Worm (Caenorhabditis elegans) whole organism, L4 larva: Measurements from ENCODE around the gene Y75B12B.13.

Experiments
- F10B5.3 ChIP-seq: sonication (generic microtip); optimal IDR thresholded peaks from 2 replicates; lab custom pipeline; 2016; ENCODE audit warnings: mild to moderate bottlenecking, missing genetic modification characterization, missing compliant biosample characterization
- F26F4.8 ChIP-seq: fragments of 200-800 bp; sonication (Bioruptor generic); conservative IDR thresholded peaks from 2 replicates; pipeline ENCODE4 v1.3.6; 2022; ENCODE audit warnings: missing genetic modification characterization, missing compliant biosample characterization
- F44E2.7 ChIP-seq: fragments of 200-800 bp; sonication (Bioruptor generic); IDR thresholded peaks from 2 replicates; pipeline ENCODE4 v2.1.2; 2022; ENCODE audit warnings: missing genetic modification characterization, missing compliant biosample characterization
- F49E8.2 ChIP-seq: sonication (generic microtip); optimal IDR thresholded peaks from 2 replicates; lab custom pipeline; 2016; ENCODE audit warnings: missing compliant biosample characterization, mild to moderate bottlenecking, missing genetic modification characterization, borderline replicate concordance
- Y105C5A.15 ChIP-seq: fragments of 200-800 bp; sonication (Bioruptor generic); IDR thresholded peaks from 2 replicates; pipeline ENCODE4 v1.3.6; 2022; ENCODE audit warnings: missing genetic modification characterization, missing compliant biosample characterization
- ZK546.5 ChIP-seq, 2 experiments: sonication (generic microtip); optimal IDR thresholded peaks; 2 replicates each; lab custom pipeline; 2017; ENCODE audit warnings: missing biosample characterization in 2 of 2, missing genetic modification characterization in 2 of 2
- aha-1 ChIP-seq: fragments of 150-350 bp; peaks from one replicate; lab custom pipeline; 2014; ENCODE audit warnings: missing biosample characterization, missing genetic modification characterization
- attf-4 ChIP-seq: sonication (generic microtip); optimal IDR thresholded peaks from 3 replicates; lab custom pipeline; 2017; ENCODE audit warnings: missing biosample characterization, missing genetic modification characterization
- ceh-44 ChIP-seq: fragments of 200-800 bp; sonication (Bioruptor generic); IDR thresholded peaks from 2 replicates; pipeline ENCODE4 v1.3.6; 2022; ENCODE audit warnings: missing genetic modification reagents, missing genetic modification characterization, missing compliant biosample characterization
- ceh-82 ChIP-seq: sonication (generic microtip); optimal IDR thresholded peaks from 2 replicates; lab custom pipeline; 2017; ENCODE audit warnings: missing biosample characterization, missing genetic modification characterization
- ces-1 ChIP-seq: fragments of 150-350 bp; sonication (generic microtip); optimal IDR thresholded peaks from 4 replicates; lab custom pipeline; 2014; ENCODE audit warnings: missing biosample characterization, missing genetic modification reagents, missing genetic modification characterization
- cey-2 ChIP-seq: sonication (generic microtip); optimal IDR thresholded peaks from 3 replicates; lab custom pipeline; 2017; ENCODE audit warnings: missing genetic modification characterization, mild to moderate bottlenecking, missing compliant biosample characterization, antibody characterized with exemption, borderline replicate concordance; ENCODE audit not compliant: insufficient read depth
- daf-12 ChIP-seq: fragments of 150-350 bp; optimal IDR thresholded peaks from 2 replicates; lab custom pipeline; 2014; ENCODE audit warnings: missing biosample characterization, missing genetic modification reagents, missing genetic modification characterization
- dmd-6 ChIP-seq: fragments of 200-800 bp; sonication (Bioruptor generic); IDR thresholded peaks from 2 replicates; pipeline ENCODE4 v1.3.6; 2022; ENCODE audit warnings: missing genetic modification reagents, missing genetic modification characterization, missing compliant biosample characterization
- dmd-9 ChIP-seq: fragments of 200-800 bp; sonication (Bioruptor generic); IDR thresholded peaks from 2 replicates; pipeline ENCODE4 v1.3.6; 2022; ENCODE audit warnings: missing genetic modification reagents, missing genetic modification characterization, missing compliant biosample characterization
- dpl-1 ChIP-seq: fragments of 150-350 bp; optimal IDR thresholded peaks from 2 replicates; lab custom pipeline; 2014; ENCODE audit warnings: missing biosample characterization, missing genetic modification reagents, missing genetic modification characterization
- duxl-1 ChIP-seq: sonication (generic microtip); optimal IDR thresholded peaks from 2 replicates; lab custom pipeline; 2016; ENCODE audit warnings: mild to moderate bottlenecking, missing genetic modification characterization, moderate library complexity, missing compliant biosample characterization; ENCODE audit not compliant: poor library complexity
- egl-27 ChIP-seq: sonication (generic microtip); optimal IDR thresholded peaks from 3 replicates; lab custom pipeline; 2017; ENCODE audit warnings: missing biosample characterization, missing genetic modification reagents, missing genetic modification characterization
- egl-43 ChIP-seq: fragments of 200-800 bp; sonication (Bioruptor generic); IDR thresholded peaks from 2 replicates; pipeline ENCODE4 v1.3.6; 2022; ENCODE audit warnings: missing genetic modification reagents, missing genetic modification characterization, missing compliant biosample characterization
- gei-8 ChIP-seq: fragments of 200-800 bp; sonication (Bioruptor generic); optimal IDR thresholded peaks from 2 replicates; lab custom pipeline; 2018; ENCODE audit warnings: mild to moderate bottlenecking, missing genetic modification characterization, missing compliant biosample characterization
- hlh-11 ChIP-seq: fragments of 200-800 bp; sonication (Bioruptor generic); optimal IDR thresholded peaks from 2 replicates; lab custom pipeline; 2018; ENCODE audit warnings: mild to moderate bottlenecking, missing genetic modification characterization, missing compliant biosample characterization
- hlh-30 ChIP-seq: sonication (generic microtip); optimal IDR thresholded peaks from 2 replicates; lab custom pipeline; 2017; ENCODE audit warnings: antibody characterized with exemption, mild to moderate bottlenecking, missing genetic modification characterization, missing compliant biosample characterization; ENCODE audit not compliant: insufficient read depth
- hmg-1.1 ChIP-seq: fragments of 200-800 bp; sonication (Bioruptor generic); IDR thresholded peaks from 2 replicates; pipeline ENCODE4 v1.3.6; 2022; ENCODE audit warnings: missing genetic modification reagents, missing genetic modification characterization, missing compliant biosample characterization
- lin-1 ChIP-seq: fragments of 200-800 bp; sonication (Bioruptor generic); IDR thresholded peaks from 2 replicates; pipeline ENCODE4 v1.3.6; 2022; ENCODE audit warnings: missing genetic modification reagents, missing genetic modification characterization, missing compliant biosample characterization
- lin-13 ChIP-seq: fragments of 150-350 bp; optimal IDR thresholded peaks from 2 replicates; lab custom pipeline; 2014; ENCODE audit warnings: missing biosample characterization, missing genetic modification reagents, missing genetic modification characterization
- lin-15B ChIP-seq: fragments of 150-350 bp; sonication (generic microtip); optimal IDR thresholded peaks from 3 replicates; lab custom pipeline; 2014; ENCODE audit warnings: missing biosample characterization, missing genetic modification characterization
- lin-38 ChIP-seq: fragments of 200-800 bp; sonication (Bioruptor generic); IDR thresholded peaks from 2 replicates; pipeline ENCODE4 v1.3.6; 2022; ENCODE audit warnings: missing genetic modification reagents, missing genetic modification characterization, missing compliant biosample characterization
- lin-39 ChIP-seq: fragments of 150-350 bp; optimal IDR thresholded peaks from 2 replicates; lab custom pipeline; 2014; ENCODE audit warnings: missing biosample characterization, missing genetic modification reagents, missing genetic modification characterization
- lir-3 ChIP-seq: sonication (generic microtip); optimal IDR thresholded peaks from 2 replicates; lab custom pipeline; 2016; ENCODE audit warnings: mild to moderate bottlenecking, missing genetic modification characterization, missing compliant biosample characterization
- madf-9 ChIP-seq: fragments of 200-800 bp; sonication (Bioruptor generic); conservative IDR thresholded peaks from 2 replicates; pipeline ENCODE4 v1.3.6; 2022; ENCODE audit warnings: missing genetic modification reagents, missing genetic modification characterization, missing compliant biosample characterization
- mdl-1 ChIP-seq, 2 experiments: fragments of 150-350 bp in 1 of 2; sonication (generic microtip) in 1 of 2; optimal IDR thresholded peaks; 2 replicates each; lab custom pipeline; 2014 to 2017; ENCODE audit warnings: missing biosample characterization in 2 of 2, missing genetic modification characterization in 2 of 2
- mep-1 ChIP-seq: fragments of 150-350 bp; sonication (generic microtip); optimal IDR thresholded peaks from 3 replicates; lab custom pipeline; 2014; ENCODE audit warnings: missing biosample characterization, missing genetic modification characterization
- mes-2 ChIP-seq: sonication (generic microtip); optimal IDR thresholded peaks from 2 replicates; lab custom pipeline; 2016; ENCODE audit warnings: missing genotype, mild to moderate bottlenecking, missing genetic modification characterization, missing compliant biosample characterization; ENCODE audit not compliant: poor library complexity, severe bottlenecking
- nhr-10 ChIP-seq: fragments of 150-350 bp; optimal IDR thresholded peaks from 2 replicates; lab custom pipeline; 2014; ENCODE audit warnings: missing biosample characterization, missing genetic modification characterization
- nhr-102 ChIP-seq: sonication (generic microtip); optimal IDR thresholded peaks from 2 replicates; lab custom pipeline; 2016; ENCODE audit warnings: mild to moderate bottlenecking, missing genetic modification characterization, moderate library complexity, missing compliant biosample characterization
- nhr-41 ChIP-seq: fragments of 200-800 bp; sonication (Bioruptor generic); IDR thresholded peaks from 2 replicates; pipeline ENCODE4 v1.3.6; 2022; ENCODE audit warnings: missing genetic modification reagents, missing genetic modification characterization, missing compliant biosample characterization
- nhr-6 ChIP-seq: fragments of 150-350 bp; optimal IDR thresholded peaks from 2 replicates; lab custom pipeline; 2014; ENCODE audit warnings: missing biosample characterization, missing genetic modification characterization
- rbr-2 ChIP-seq: sonication (generic microtip); optimal IDR thresholded peaks from 2 replicates; lab custom pipeline; 2016; ENCODE audit warnings: missing genotype, missing genetic modification characterization, missing compliant biosample characterization
- sdz-12 ChIP-seq: fragments of 200-800 bp; sonication (Bioruptor generic); optimal IDR thresholded peaks from 2 replicates; lab custom pipeline; 2018; ENCODE audit warnings: mild to moderate bottlenecking, missing genetic modification characterization, missing compliant biosample characterization
- skn-1 ChIP-seq: fragments of 150-350 bp; optimal IDR thresholded peaks from 2 replicates; lab custom pipeline; 2014; ENCODE audit warnings: missing biosample characterization, missing genetic modification characterization
- snpc-1.2 ChIP-seq: fragments of 200-800 bp; sonication (Bioruptor generic); IDR thresholded peaks from 2 replicates; pipeline ENCODE4 v1.3.6; 2022; ENCODE audit warnings: missing genetic modification reagents, missing genetic modification characterization, missing compliant biosample characterization
- snpc-4 ChIP-seq: fragments of 150-350 bp; optimal IDR thresholded peaks from 2 replicates; lab custom pipeline; 2014; ENCODE audit warnings: missing biosample characterization, missing genetic modification characterization
- spr-1 ChIP-seq: sonication (generic microtip); optimal IDR thresholded peaks from 2 replicates; lab custom pipeline; 2016; ENCODE audit warnings: mild to moderate bottlenecking, missing genetic modification characterization, missing compliant biosample characterization
- tag-97 ChIP-seq: fragments of 200-800 bp; sonication (Bioruptor generic); IDR thresholded peaks from 2 replicates; pipeline ENCODE4 v1.3.6; 2022; ENCODE audit warnings: missing genetic modification characterization, missing compliant biosample characterization
- unc-39 ChIP-seq: sonication (generic microtip); optimal IDR thresholded peaks from 2 replicates; lab custom pipeline; 2017; ENCODE audit warnings: missing biosample characterization, missing genetic modification characterization
- unc-62 ChIP-seq, 3 experiments: fragments of 150-350 bp in 1 of 3; sonication (generic microtip); optimal IDR thresholded peaks in 2 of 3; peaks in 1 of 3; 1 replicate in 1 of 3; 2 replicates in 2 of 3; lab custom pipeline; 2014 to 2017; ENCODE audit warnings: missing biosample characterization in 3 of 3, missing genetic modification characterization in 3 of 3, missing genetic modification reagents in 3 of 3, missing genotype in 1 of 3
- vab-7 ChIP-seq: fragments of 200-800 bp; sonication (Bioruptor generic); IDR thresholded peaks from 2 replicates; pipeline ENCODE4 v1.3.6; 2022; ENCODE audit warnings: missing genetic modification reagents, missing genetic modification characterization, missing compliant biosample characterization
- zag-1 ChIP-seq: fragments of 150-350 bp; optimal IDR thresholded peaks from 2 replicates; lab custom pipeline; 2014; ENCODE audit warnings: missing biosample characterization, missing genetic modification characterization
- zfp-2 ChIP-seq: sonication (generic microtip); optimal IDR thresholded peaks from 2 replicates; lab custom pipeline; 2016; ENCODE audit warnings: mild to moderate bottlenecking, missing genetic modification characterization, missing compliant biosample characterization
- ztf-7 ChIP-seq: fragments of 150-350 bp; optimal IDR thresholded peaks from 2 replicates; lab custom pipeline; 2014; ENCODE audit warnings: missing biosample characterization, missing genetic modification characterization

The Y75B12B.13 gene

DNA sequence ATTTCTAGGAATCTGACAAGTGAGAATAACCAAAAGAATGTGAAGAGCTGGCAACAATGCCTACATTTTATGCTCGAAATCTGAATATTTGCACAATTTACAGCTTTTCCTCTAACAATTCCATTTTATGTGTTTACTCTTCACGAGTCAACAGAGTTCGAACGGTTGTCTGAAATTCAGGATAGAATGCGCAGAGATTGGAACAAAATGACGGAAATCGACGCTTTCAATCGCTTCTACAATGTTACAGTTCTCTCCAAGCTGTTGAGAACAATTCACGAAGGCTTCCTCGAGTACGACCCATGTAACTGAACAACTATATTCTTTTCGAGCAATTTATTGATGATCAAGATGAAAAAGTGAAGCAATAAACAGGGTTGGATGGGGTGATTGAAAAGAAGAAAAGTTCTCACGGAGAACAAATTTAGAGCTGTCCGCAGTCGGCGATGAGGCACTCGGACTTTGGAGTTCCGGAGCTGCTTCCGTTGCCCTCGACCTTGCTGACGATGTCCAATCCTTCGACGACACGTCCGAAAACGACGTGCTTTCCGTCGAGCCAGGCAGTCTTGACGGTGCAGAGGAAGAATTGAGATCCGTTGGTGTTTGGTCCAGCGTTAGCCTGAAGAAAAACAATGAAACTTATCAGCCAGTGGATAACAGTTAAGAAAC is 7.4 kb downstream of the Y75B12B.13 start, which contains the start of gene Y75B12B.3 (continued):
- TF ChIP-seq nhr-6 (tag; lab: Kevin White, UChicago) (no peak), ceh-44 (GFP tag; lab: Robert Waterston, UW) (no peak), sdz-12 (GFP tag; lab: Kevin White, UChicago) (peak; percentile 13), dpl-1 (GFP tag; lab: Kevin White, UChicago) (no peak), hlh-11 (tag; lab: Kevin White, UChicago) (no peak), hmg-1.1 (GFP tag; lab: Robert Waterston, UW) (no peak), spr-1 (tag; lab: Kevin White, UChicago) (no peak), aha-1 (tag; lab: Kevin White, UChicago) (peak; percentile 75), nhr-10 (tag; lab: Kevin White, UChicago) (no peak), F49E8.2 (tag; lab: Kevin White, UChicago) (peak; percentile 62), egl-43 (peak; percentile 68), lir-3 (tag; lab: Kevin White, UChicago) (no peak), rbr-2 (no peak), mep-1 (tag; lab: Kevin White, UChicago) (peak; percentile 11), egl-27 (tag; lab: Kevin White, UChicago) (no peak), nhr-41 (GFP tag; lab: Robert Waterston, UW) (no peak), unc-62 (GFP tag; optimal IDR thresholded peaks at IDR 0.05 in 1 of 2; lab: Kevin White, UChicago) (no peak), unc-62 (tag; optimal IDR thresholded peaks at IDR 0.05; lab: Kevin White, UChicago) (no peak), vab-7 (peak; percentile 33; the same call in 1 of the 2 replicates), snpc-1.2 (peak; percentile 70; the same call in 1 of the 2 replicates), dmd-9 (GFP tag; lab: Robert Waterston, UW) (no peak), lin-39 (tag; lab: Kevin White, UChicago) (no peak), Y105C5A.15 (GFP tag; lab: Robert Waterston, UW) (peak; percentile 2; the same call in 1 of the 2 replicates), ces-1 (GFP tag; lab: Kevin White, UChicago) (no peak), lin-15B (tag; lab: Kevin White, UChicago) (no peak), tag-97 (GFP tag; lab: Robert Waterston, UW) (no peak), ceh-82 (no peak), cey-2 (no peak), lin-13 (peak; percentile 1), dmd-6 (no peak), attf-4 (no peak), F44E2.7 (GFP tag; lab: Robert Waterston, UW) (no peak), duxl-1 (tag; lab: Kevin White, UChicago) (no peak), mdl-1 (tag; optimal IDR thresholded peaks at IDR 0.05; lab: Kevin White, UChicago) (no peak), skn-1 (tag; lab: Kevin White, UChicago) (no peak), lin-1 (GFP tag; lab: Robert Waterston, UW) (no peak), madf-9 (GFP tag; lab: Robert Waterston, UW) (no peak), unc-39 (no peak), zfp-2 (tag; lab: Kevin White, UChicago) (no peak), snpc-4 (tag; lab: Kevin White, UChicago) (no peak), hlh-30 (tag; lab: Kevin White, UChicago) (no peak), ZK546.5 (tag; optimal IDR thresholded peaks at IDR 0.05; lab: Kevin White, UChicago) (no peak), ztf-7 (tag; lab: Kevin White, UChicago) (no peak), zag-1 (tag; lab: Kevin White, UChicago) (no peak), lin-38 (GFP tag; lab: Robert Waterston, UW) (peak; percentile 52), gei-8 (no peak), mes-2 (tag; lab: Kevin White, UChicago) (no peak), nhr-102 (tag; lab: Kevin White, UChicago) (peak; percentile 2), F26F4.8 (GFP tag; lab: Robert Waterston, UW) (no peak), daf-12 (tag; lab: Kevin White, UChicago) (no peak), F10B5.3 (tag; lab: Kevin White, UChicago) (no peak)
